Fruit fly (Drosophila melanogaster): Measurements from ENCODE around the gene Obp93a.

Obp93a gene

DNA sequence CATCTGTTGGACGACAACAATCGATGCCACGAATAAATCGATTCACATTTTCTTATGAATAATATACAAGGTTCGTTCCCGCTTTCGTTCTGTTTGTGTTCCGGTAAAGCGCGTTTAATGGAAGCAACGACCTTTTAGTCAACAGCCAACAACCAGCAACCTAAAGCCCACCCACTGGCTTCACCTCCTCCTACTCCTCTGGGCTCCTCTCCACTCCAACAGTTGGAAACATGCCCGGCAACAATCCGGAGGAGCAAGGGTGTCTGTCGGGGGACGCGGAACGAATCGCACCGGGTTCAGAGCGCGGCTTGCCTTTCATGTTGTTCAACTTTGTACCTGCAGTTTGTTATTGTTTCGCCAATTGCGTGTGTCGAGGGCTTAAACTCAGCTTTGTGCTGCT is 5.3 kb downstream of the Obp93a start:
- TF ChIP-seq pan (optimal IDR thresholded peaks at IDR 0.05) (no peak), usp (GFP tag; optimal IDR thresholded peaks at IDR 0.05) (no peak), psq (optimal IDR thresholded peaks at IDR 0.05) (no peak), Dll (optimal IDR thresholded peaks at IDR 0.05) (no peak), CG8478 (optimal IDR thresholded peaks at IDR 0.05) (no peak), EcR (GFP tag; optimal IDR thresholded peaks at IDR 0.05) (no peak)

DNA sequence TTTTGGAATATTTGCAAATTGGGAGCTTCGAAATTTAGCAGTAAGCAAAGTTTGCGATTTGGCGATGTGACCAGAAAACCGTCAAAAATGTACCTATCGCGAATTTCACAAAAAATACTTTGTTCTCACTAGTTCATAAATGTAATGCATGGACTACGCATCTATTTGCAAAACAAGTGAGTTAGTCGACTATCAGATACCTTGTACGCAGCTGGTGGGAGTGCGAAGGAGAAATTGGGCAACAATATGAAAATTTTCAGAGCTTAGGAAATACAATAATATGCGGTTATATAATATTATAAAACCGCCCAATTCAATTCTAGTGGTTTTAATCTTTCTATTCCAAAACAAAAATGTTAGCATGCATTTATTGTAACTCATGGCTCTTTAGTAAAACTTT is 10.7 kb downstream of the Obp93a start, which contains the start of gene Bdbt:
TSS of gene Bdbt (minus strand) at position 73 of the 400 bp plus-strand sequence.
- no peak for TF ChIP-seq EcR (GFP tag; optimal IDR thresholded peaks at IDR 0.05)

- TF ChIP-seq psq (optimal IDR thresholded peaks at IDR 0.05) = no peak
These were observed 13.5 kb downstream of the Obp93a start, which contains the start of gene ppan for dm6 chr3R:21116057-21116456. Gene ppan (plus strand): TSS chr3R:21116254.

dm6 chr3R:21112742-21113465 is 16.6 kb downstream of the Obp93a start:
- TF ChIP-seq CG8478 (optimal IDR thresholded peaks at IDR 0.05) = no peak
- no peak for TF ChIP-seq pan (optimal IDR thresholded peaks at IDR 0.05)
- no peak for TF ChIP-seq EcR (GFP tag; optimal IDR thresholded peaks at IDR 0.05)
- no peak for TF ChIP-seq Dll (optimal IDR thresholded peaks at IDR 0.05)
- TF ChIP-seq usp (GFP tag; optimal IDR thresholded peaks at IDR 0.05) = no peak
- no peak for TF ChIP-seq psq (optimal IDR thresholded peaks at IDR 0.05)

- TF ChIP-seq Dll (optimal IDR thresholded peaks at IDR 0.05) = no peak
- no peak for TF ChIP-seq pan (optimal IDR thresholded peaks at IDR 0.05)
- no peak for TF ChIP-seq psq (optimal IDR thresholded peaks at IDR 0.05)
- no peak for TF ChIP-seq CG8478 (optimal IDR thresholded peaks at IDR 0.05)
- TF ChIP-seq EcR (GFP tag; optimal IDR thresholded peaks at IDR 0.05) = no peak
- TF ChIP-seq usp (GFP tag; optimal IDR thresholded peaks at IDR 0.05) = no peak
These were observed 17.4 kb downstream of the Obp93a start for dm6 chr3R:21111964-21112740.

DNA sequence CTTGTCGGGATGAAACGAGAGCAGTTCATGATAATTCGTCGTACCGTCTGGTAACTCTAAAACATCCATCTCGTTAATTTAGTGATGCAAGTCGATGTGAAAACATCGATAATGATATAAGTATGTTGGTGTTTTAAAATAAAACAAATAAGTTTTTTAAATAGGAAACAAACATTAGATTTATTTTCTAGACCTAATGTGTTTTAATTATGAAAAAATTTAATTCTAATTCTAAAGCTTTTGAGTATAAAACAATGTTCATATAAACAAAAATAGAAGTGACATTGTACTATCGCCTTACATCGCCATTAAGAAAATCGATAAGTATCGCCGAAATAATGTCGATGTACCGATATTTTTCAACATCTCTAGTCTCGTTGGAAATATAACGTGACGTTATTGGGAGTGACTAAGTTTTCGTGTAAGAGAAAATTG is 18.5 kb downstream of the Obp93a start, which contains the start of gene Rab11:
TSS of gene Rab11 (plus strand) at position 363 of the 435 bp plus-strand sequence.
- TF ChIP-seq CG8478 (optimal IDR thresholded peaks at IDR 0.05) = no peak
- no peak for TF ChIP-seq Dll (optimal IDR thresholded peaks at IDR 0.05)
- TF ChIP-seq usp (GFP tag; optimal IDR thresholded peaks at IDR 0.05) = no peak
- TF ChIP-seq EcR (GFP tag; optimal IDR thresholded peaks at IDR 0.05) = no peak
- TF ChIP-seq pan (optimal IDR thresholded peaks at IDR 0.05) = no peak
- TF ChIP-seq psq (optimal IDR thresholded peaks at IDR 0.05) = no peak

- TF ChIP-seq CG8478 (optimal IDR thresholded peaks at IDR 0.05) = no peak
- no peak for TF ChIP-seq Dll (optimal IDR thresholded peaks at IDR 0.05)
- TF ChIP-seq EcR (GFP tag; optimal IDR thresholded peaks at IDR 0.05) = no peak
- TF ChIP-seq psq (optimal IDR thresholded peaks at IDR 0.05) = no peak
- TF ChIP-seq usp (GFP tag; optimal IDR thresholded peaks at IDR 0.05) = no peak
These were observed 19.8 kb downstream of the Obp93a start for dm6 chr3R:21109712-21110111.

DNA sequence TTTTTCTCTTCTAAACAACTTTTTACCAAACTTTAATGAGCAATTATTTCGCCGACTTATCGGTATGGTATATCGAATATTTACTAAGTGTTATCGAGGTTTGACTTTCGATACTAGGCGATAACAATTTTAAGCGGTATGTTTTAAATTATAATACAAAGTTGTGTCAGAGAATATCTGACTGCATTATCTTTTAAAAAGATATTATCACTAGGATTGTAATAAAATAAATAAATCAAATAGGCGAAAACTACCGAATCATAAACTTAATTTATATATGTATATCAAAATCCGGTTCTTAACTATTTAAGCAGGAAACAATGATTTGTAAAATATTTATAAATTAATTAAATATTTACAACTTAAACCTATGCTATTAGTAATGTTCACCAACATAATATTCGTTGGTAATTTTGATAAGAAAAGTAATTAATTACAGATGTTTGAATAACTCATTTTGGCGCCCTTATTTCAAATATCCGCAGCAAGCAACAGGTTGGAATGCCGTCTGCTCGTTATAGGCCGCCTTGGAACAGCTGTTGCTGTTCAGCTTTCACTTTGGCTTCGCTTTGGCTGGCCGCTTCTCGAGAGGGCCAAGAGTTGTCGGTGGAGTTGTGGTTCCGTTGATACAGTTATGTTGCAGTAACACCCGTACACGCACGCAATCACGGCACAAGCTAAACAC is 21.5 kb downstream of the Obp93a start, which contains the start of the genes Sec15 and rtet:
TSS of gene Sec15 (minus strand) at position 66 of the 685 bp plus-strand sequence.
TSS of gene rtet (plus strand) at position 540 of the 685 bp plus-strand sequence.
- TF ChIP-seq pan (optimal IDR thresholded peaks at IDR 0.05) = no peak
- no peak for TF ChIP-seq EcR (GFP tag; optimal IDR thresholded peaks at IDR 0.05)
- no peak for TF ChIP-seq Dll (optimal IDR thresholded peaks at IDR 0.05)
- TF ChIP-seq CG8478 (optimal IDR thresholded peaks at IDR 0.05) = no peak
- TF ChIP-seq usp (GFP tag; optimal IDR thresholded peaks at IDR 0.05) = no peak
- no peak for TF ChIP-seq psq (optimal IDR thresholded peaks at IDR 0.05)

DNA sequence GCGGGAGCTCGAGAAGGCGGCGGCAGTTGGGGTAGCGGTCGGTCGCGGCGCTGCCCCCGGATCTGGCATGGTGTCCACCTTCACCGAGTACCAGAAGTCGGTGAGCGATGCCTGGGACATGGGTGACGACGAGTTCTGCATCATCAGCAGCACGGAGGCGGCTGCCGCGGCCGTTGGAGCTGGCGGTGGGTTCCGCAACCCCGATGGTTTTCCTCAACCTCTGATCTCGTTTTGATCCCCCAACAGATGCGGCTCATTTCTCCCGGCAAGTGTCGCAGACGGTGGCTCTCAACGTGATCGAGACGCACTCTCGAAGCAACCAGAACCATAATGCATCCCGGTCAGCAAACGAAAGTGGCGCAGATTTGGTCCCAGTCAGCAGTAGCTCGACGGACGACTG is 27.0 kb downstream of the Obp93a start:
- no peak for TF ChIP-seq EcR (GFP tag; optimal IDR thresholded peaks at IDR 0.05)
- no peak for TF ChIP-seq Dll (optimal IDR thresholded peaks at IDR 0.05)
- no peak for TF ChIP-seq psq (optimal IDR thresholded peaks at IDR 0.05)
- no peak for TF ChIP-seq pan (optimal IDR thresholded peaks at IDR 0.05)
- TF ChIP-seq CG8478 (optimal IDR thresholded peaks at IDR 0.05) = no peak
- no peak for TF ChIP-seq usp (GFP tag; optimal IDR thresholded peaks at IDR 0.05)

dm6 chr3R:21101453-21102214 is 27.9 kb downstream of the Obp93a start, which contains the start of the genes CG7044 and Tbc1d22:
Gene CG7044 (minus strand): TSS chr3R:21101718.
Gene Tbc1d22 (plus strand): TSS chr3R:21102199.
- TF ChIP-seq EcR (GFP tag; optimal IDR thresholded peaks at IDR 0.05) = no peak
- peak; percentile 89 for TF ChIP-seq pan (optimal IDR thresholded peaks at IDR 0.05)

dm6 chr3R:21097631-21098117 is 31.8 kb downstream of the Obp93a start, which contains the start of gene RhoGAP93B:
Gene RhoGAP93B (minus strand): TSS chr3R:21097827.
- TF ChIP-seq usp (GFP tag; optimal IDR thresholded peaks at IDR 0.05) (no peak), Dll (optimal IDR thresholded peaks at IDR 0.05) (no peak), psq (optimal IDR thresholded peaks at IDR 0.05) (no peak), pan (optimal IDR thresholded peaks at IDR 0.05) (no peak), CG8478 (optimal IDR thresholded peaks at IDR 0.05) (no peak), EcR (GFP tag; optimal IDR thresholded peaks at IDR 0.05) (no peak)

All from whole organism.